Worm (Caenorhabditis elegans): ENCODE results near the gene fbxb-59.
A peak's percentile ranks its signal among the peaks of the same experiment; 100 is the strongest.

Gene fbxb-59

ce11 chrV:20235231-20235630 is 29.2 kb upstream of the fbxb-59 start:
- TF ChIP-seq rnt-1 (tag; optimal IDR thresholded peaks at IDR 0.05): no peak
- TF ChIP-seq ceh-45 (GFP tag; IDR thresholded peaks at IDR 0.05): no peak
- no peak for TF ChIP-seq elt-2 (tag; optimal IDR thresholded peaks at IDR 0.05)
- TF ChIP-seq ref-2 (tag; optimal IDR thresholded peaks at IDR 0.05): no peak
- no peak for TF ChIP-seq ceh-19 (GFP tag; optimal IDR thresholded peaks at IDR 0.05)

ce11 chrV:20234439-20234838 is 28.5 kb upstream of the fbxb-59 start:
- no peak for TF ChIP-seq nhr-232 (tag; optimal IDR thresholded peaks at IDR 0.05)
- TF ChIP-seq fkh-10 (GFP tag; optimal IDR thresholded peaks at IDR 0.05): no peak
- TF ChIP-seq pha-2 (tag; optimal IDR thresholded peaks at IDR 0.05): no peak
- TF ChIP-seq ttx-3 (tag; optimal IDR thresholded peaks at IDR 0.05): no peak
- TF ChIP-seq C38D4.7 (GFP tag; optimal IDR thresholded peaks at IDR 0.05): no peak
- TF ChIP-seq zip-5 (tag; optimal IDR thresholded peaks at IDR 0.05): no peak
- TF ChIP-seq pros-1 (tag; optimal IDR thresholded peaks at IDR 0.05): no peak
- no peak for TF ChIP-seq unc-55 (GFP tag; optimal IDR thresholded peaks at IDR 0.05)
- no peak for TF ChIP-seq ceh-24 (tag; optimal IDR thresholded peaks at IDR 0.05)
- TF ChIP-seq hlh-6 (tag; optimal IDR thresholded peaks at IDR 0.05): no peak
- no peak for TF ChIP-seq madf-2 (tag; optimal IDR thresholded peaks at IDR 0.05)
- TF ChIP-seq ceh-30 (tag; optimal IDR thresholded peaks at IDR 0.05): no peak
- TF ChIP-seq unc-86 (tag; optimal IDR thresholded peaks at IDR 0.05): no peak
- no peak for TF ChIP-seq ceh-18 (tag; optimal IDR thresholded peaks at IDR 0.05)
- TF ChIP-seq ahr-1 (tag; optimal IDR thresholded peaks at IDR 0.05): no peak

ce11 chrV:20233743-20234142 is 27.8 kb upstream of the fbxb-59 start, which contains the start of gene Y113G7B.15:
Gene Y113G7B.15 (minus strand): TSS chrV:20233843.
- TF ChIP-seq sox-2 (GFP tag; IDR thresholded peaks at IDR 0.05): no peak
- no peak for TF ChIP-seq ceh-6 (GFP tag; optimal IDR thresholded peaks at IDR 0.05)
- no peak for TF ChIP-seq hlh-6 (tag; optimal IDR thresholded peaks at IDR 0.05)
- no peak for TF ChIP-seq ceh-2 (tag; optimal IDR thresholded peaks at IDR 0.05)
- no peak for TF ChIP-seq madf-2 (tag; optimal IDR thresholded peaks at IDR 0.05)
- no peak for TF ChIP-seq hlh-13 (GFP tag; optimal IDR thresholded peaks at IDR 0.05)

- TF ChIP-seq odd-2 (tag; optimal IDR thresholded peaks at IDR 0.05) (no peak), ceh-31 (tag; optimal IDR thresholded peaks at IDR 0.05) (no peak), rnt-1 (tag; optimal IDR thresholded peaks at IDR 0.05) (no peak), elt-2 (tag; optimal IDR thresholded peaks at IDR 0.05) (no peak), fkh-6 (tag; optimal IDR thresholded peaks at IDR 0.05) (no peak), sox-2 (GFP tag; IDR thresholded peaks at IDR 0.05) (no peak), dmd-4 (tag; optimal IDR thresholded peaks at IDR 0.05; ENCODE audit: borderline replicate concordance) (no peak), ceh-30 (tag; optimal IDR thresholded peaks at IDR 0.05) (no peak), tbx-7 (tag; optimal IDR thresholded peaks at IDR 0.05) (no peak), pros-1 (tag; optimal IDR thresholded peaks at IDR 0.05) (no peak), pax-1 (tag; optimal IDR thresholded peaks at IDR 0.05) (no peak), unc-3 (GFP tag; conservative IDR thresholded peaks at IDR 0.05) (no peak), unc-3 (tag; optimal IDR thresholded peaks at IDR 0.05) (no peak)
These were observed 19.3 kb upstream of the fbxb-59 start for ce11 chrV:20225312-20225711.

ce11 chrV:20223725-20224124 is 17.7 kb upstream of the fbxb-59 start:
- no peak for TF ChIP-seq pros-1 (tag; optimal IDR thresholded peaks at IDR 0.05)

- peak; percentile 96 for TF ChIP-seq unc-42 (tag; optimal IDR thresholded peaks at IDR 0.05)
- TF ChIP-seq madf-2 (tag; optimal IDR thresholded peaks at IDR 0.05): no peak
These were observed 14.6 kb upstream of the fbxb-59 start for ce11 chrV:20220604-20221003.

All from whole organism, late embryonic.